ENCODE assay signal across 5 worm cellular contexts in the genomic region with DNA sequence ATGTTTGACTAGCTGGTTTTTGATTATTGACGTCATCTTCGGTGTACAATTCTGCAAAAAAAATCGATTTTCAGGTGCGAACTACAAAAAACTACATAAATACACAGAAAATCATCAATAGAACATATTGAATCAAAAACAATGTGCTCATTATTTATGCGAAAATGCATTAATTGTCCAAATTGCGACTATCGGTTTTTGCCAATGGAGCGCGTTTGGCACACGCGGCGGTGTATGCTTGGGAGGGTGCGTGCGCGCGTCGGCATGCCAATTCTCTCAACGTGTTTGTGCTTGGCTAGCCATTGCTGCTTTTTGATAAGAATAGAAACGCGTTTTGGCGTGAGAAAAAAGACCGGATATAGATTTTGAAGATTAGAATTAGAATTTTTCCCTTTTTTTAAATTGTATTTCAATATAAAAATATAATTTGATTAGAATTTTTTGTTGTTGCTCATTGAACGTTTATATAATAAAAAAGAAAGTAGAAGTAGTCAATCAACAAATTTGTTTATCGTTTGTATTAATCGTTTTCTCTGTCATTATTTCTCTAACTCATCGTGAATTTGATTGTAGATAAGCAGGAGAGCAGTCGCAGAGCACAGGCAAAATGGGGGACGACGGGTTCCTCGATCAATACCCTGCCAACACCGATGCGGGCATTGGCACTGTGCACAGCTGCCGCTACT.
TF ChIP-seq lines count a peak whose summit lies in the region.

A gene (minus strand): TSS at position 51 of the 686 bp plus-strand sequence.
A gene (plus strand): TSS at position 574 of the 686 bp plus-strand sequence.

TF ChIP-seq in whole organism, L1 larva, 84 proteins besides CTCF, POLR2A, EP300 and RAD21 (continues in another document):
- peak; percentile 20 for TF ChIP-seq elt-2 (tag; optimal IDR thresholded peaks at IDR 0.05; lab: Kevin White, UChicago)
- TF ChIP-seq nhr-47 (tag; optimal IDR thresholded peaks at IDR 0.05; lab: Kevin White, UChicago): peak; percentile 25
- TF ChIP-seq skn-1 (tag; optimal IDR thresholded peaks at IDR 0.05; lab: Kevin White, UChicago): peak; percentile 6
- TF ChIP-seq nhr-28 (tag; optimal IDR thresholded peaks at IDR 0.05; lab: Kevin White, UChicago): no peak
- TF ChIP-seq swsn-7 (tag; optimal IDR thresholded peaks at IDR 0.05; lab: Kevin White, UChicago): peak; percentile 2
- peak; percentile 3; the same call in 1 of the 2 replicates for TF ChIP-seq isw-1 (GFP tag; IDR thresholded peaks at IDR 0.05; lab: Robert Waterston, UW)
- no peak for TF ChIP-seq sptf-1 (tag; optimal IDR thresholded peaks at IDR 0.05; lab: Kevin White, UChicago)
- TF ChIP-seq unc-130 (tag; optimal IDR thresholded peaks at IDR 0.05; lab: Kevin White, UChicago): no peak
- TF ChIP-seq egl-13 (tag; optimal IDR thresholded peaks at IDR 0.05; lab: Kevin White, UChicago): no peak
- no peak for TF ChIP-seq alr-1 (tag; optimal IDR thresholded peaks at IDR 0.05; lab: Kevin White, UChicago; ENCODE audit: borderline replicate concordance)
- peak; percentile 10 for TF ChIP-seq C16A3.4 (tag; optimal IDR thresholded peaks at IDR 0.05; lab: Kevin White, UChicago)
- no peak for TF ChIP-seq unc-86 (tag; optimal IDR thresholded peaks at IDR 0.05; lab: Kevin White, UChicago)
- TF ChIP-seq aha-1 (tag; optimal IDR thresholded peaks at IDR 0.05; lab: Kevin White, UChicago): no peak
- TF ChIP-seq lin-14 (GFP tag; optimal IDR thresholded peaks at IDR 0.05; lab: Kevin White, UChicago): peak; percentile 69
- peak in 1 of 2 experiments; percentile 21 for TF ChIP-seq lin-35 (GFP tag; optimal IDR thresholded peaks at IDR 0.05; lab: Kevin White, UChicago)
- TF ChIP-seq mdl-1 (tag; optimal IDR thresholded peaks at IDR 0.05; lab: Kevin White, UChicago): peak in 1 of 2 experiments; percentile 26

TF ChIP-seq in whole organism, L3 larva, 47 proteins besides CTCF, POLR2A, EP300 and RAD21:
- TF ChIP-seq hmg-11 (tag; optimal IDR thresholded peaks at IDR 0.05; lab: Kevin White, UChicago) (peak; percentile 51), egl-5 (tag; optimal IDR thresholded peaks at IDR 0.05; lab: Kevin White, UChicago) (peak; percentile 15), nhr-25 (tag; optimal IDR thresholded peaks at IDR 0.05; lab: Kevin White, UChicago) (peak; percentile 11), fkh-10 (GFP tag; optimal IDR thresholded peaks at IDR 0.05; lab: Kevin White, UChicago) (no peak), nhr-23 (tag; optimal IDR thresholded peaks at IDR 0.05; lab: Kevin White, UChicago) (no peak), lin-15B (tag; optimal IDR thresholded peaks at IDR 0.05; lab: Kevin White, UChicago) (peak; percentile 42), ZK546.5 (tag; optimal IDR thresholded peaks at IDR 0.05; lab: Kevin White, UChicago) (no peak), lsy-12 (tag; optimal IDR thresholded peaks at IDR 0.05; lab: Kevin White, UChicago) (no peak), lin-39 (tag; optimal IDR thresholded peaks at IDR 0.05; lab: Kevin White, UChicago) (peak; percentile 51), elt-2 (tag; optimal IDR thresholded peaks at IDR 0.05; lab: Kevin White, UChicago) (peak; percentile 59), pha-4 (tag; optimal IDR thresholded peaks at IDR 0.05; lab: Kevin White, UChicago) (peak; percentile 10), ceh-9 (tag; optimal IDR thresholded peaks at IDR 0.05; lab: Kevin White, UChicago) (no peak), nhr-11 (tag; optimal IDR thresholded peaks at IDR 0.05; lab: Kevin White, UChicago) (no peak), ama-1 (optimal IDR thresholded peaks at IDR 0.05; lab: Kevin White, UChicago) (no peak), nhr-77 (tag; optimal IDR thresholded peaks at IDR 0.05; lab: Kevin White, UChicago) (no peak), pqm-1 (tag; optimal IDR thresholded peaks at IDR 0.05; lab: Kevin White, UChicago) (peak; percentile 5)

TF ChIP-seq in whole organism, early embryonic, 17 proteins besides CTCF, POLR2A, EP300 and RAD21:
- TF ChIP-seq B0310.2 (tag; optimal IDR thresholded peaks at IDR 0.05; lab: Kevin White, UChicago) (no peak), scrt-1 (GFP tag; IDR thresholded peaks at IDR 0.05; lab: Robert Waterston, UW) (no peak), F13C5.2 (tag; optimal IDR thresholded peaks at IDR 0.05; lab: Kevin White, UChicago) (peak; percentile 42), ama-1 (optimal IDR thresholded peaks at IDR 0.05; lab: Kevin White, UChicago) (no peak)

TF ChIP-seq in whole organism, midembryonic, 9 proteins besides CTCF, POLR2A, EP300 and RAD21:
- TF ChIP-seq flt-1 (GFP tag; IDR thresholded peaks at IDR 0.05; lab: Robert Waterston, UW) (no peak), ztf-29 (GFP tag; IDR thresholded peaks at IDR 0.05; lab: Robert Waterston, UW) (no peak), ref-1 (GFP tag; conservative IDR thresholded peaks at IDR 0.05; lab: Robert Waterston, UW) (no peak), T22C8.4 (GFP tag; IDR thresholded peaks at IDR 0.05; lab: Robert Waterston, UW) (no peak), ztf-23 (GFP tag; IDR thresholded peaks at IDR 0.05; lab: Robert Waterston, UW) (no peak), tab-1 (GFP tag; IDR thresholded peaks at IDR 0.05; lab: Robert Waterston, UW) (0 out of 2 replicates have a peak, but pooled peaks have one; percentile 7), cog-1 (tag; optimal IDR thresholded peaks at IDR 0.05; lab: Kevin White, UChicago) (peak; percentile 26), med-1 (GFP tag; optimal IDR thresholded peaks at IDR 0.05; lab: Kevin White, UChicago; ENCODE audit: insufficient read depth) (no peak), klf-2 (GFP tag; conservative IDR thresholded peaks at IDR 0.05; lab: Robert Waterston, UW) (no peak)
TF ChIP-seq in whole organism, midembryonic: peak in this region for 2.

TF ChIP-seq in whole organism, young adult, 124 proteins besides CTCF, POLR2A, EP300 and RAD21:
- TF ChIP-seq ceh-58 (GFP tag; IDR thresholded peaks at IDR 0.05; lab: Robert Waterston, UW): no peak
- TF ChIP-seq F33H1.4 (GFP tag; IDR thresholded peaks at IDR 0.05; lab: Robert Waterston, UW): no peak
- no peak for TF ChIP-seq hlh-26 (GFP tag; conservative IDR thresholded peaks at IDR 0.05; lab: Robert Waterston, UW)
- TF ChIP-seq snpc-1.3 (tag; optimal IDR thresholded peaks at IDR 0.05; lab: Kevin White, UChicago; ENCODE audit: insufficient read depth): no peak
- TF ChIP-seq zim-3 (tag; optimal IDR thresholded peaks at IDR 0.05; lab: Kevin White, UChicago): no peak
- TF ChIP-seq egrh-3 (GFP tag; IDR thresholded peaks at IDR 0.05; lab: Robert Waterston, UW): no peak
- TF ChIP-seq F23B12.7 (tag; optimal IDR thresholded peaks at IDR 0.05; lab: Kevin White, UChicago; ENCODE audit: insufficient read depth): peak; percentile 47
- TF ChIP-seq ztf-22 (GFP tag; optimal IDR thresholded peaks at IDR 0.05; lab: Kevin White, UChicago): no peak
- TF ChIP-seq B0261.1 (tag; optimal IDR thresholded peaks at IDR 0.05; lab: Kevin White, UChicago): no peak
- TF ChIP-seq mcd-1 (GFP tag; IDR thresholded peaks at IDR 0.05; lab: Robert Waterston, UW): peak; percentile 67
- TF ChIP-seq atf-7 (tag; optimal IDR thresholded peaks at IDR 0.05; lab: Kevin White, UChicago): no peak
- TF ChIP-seq let-607 (tag; optimal IDR thresholded peaks at IDR 0.05; lab: Kevin White, UChicago): peak in 1 of 2 experiments; percentile 46
- TF ChIP-seq ztf-25 (GFP tag; IDR thresholded peaks at IDR 0.05; lab: Robert Waterston, UW): no peak
- TF ChIP-seq nhr-80 (tag; optimal IDR thresholded peaks at IDR 0.05; lab: Kevin White, UChicago): peak; percentile 89
- no peak for TF ChIP-seq ceh-40 (GFP tag; IDR thresholded peaks at IDR 0.05; lab: Robert Waterston, UW)
- TF ChIP-seq rpc-1 (optimal IDR thresholded peaks at IDR 0.05; lab: Kevin White, UChicago): no peak
- no peak for TF ChIP-seq rpc-1 (tag; optimal IDR thresholded peaks at IDR 0.05; lab: Kevin White, UChicago)
- TF ChIP-seq F57C9.4 (tag; optimal IDR thresholded peaks at IDR 0.05; lab: Kevin White, UChicago): no peak
- no peak for TF ChIP-seq C17E4.6 (GFP tag; IDR thresholded peaks at IDR 0.05; lab: Robert Waterston, UW)
- no peak for TF ChIP-seq ets-4 (GFP tag; optimal IDR thresholded peaks at IDR 0.05; lab: Kevin White, UChicago)
- no peak for TF ChIP-seq K12H6.12 (tag; optimal IDR thresholded peaks at IDR 0.05; lab: Kevin White, UChicago)
- no peak for TF ChIP-seq ama-1 (optimal IDR thresholded peaks at IDR 0.05; lab: Kevin White, UChicago)
- TF ChIP-seq ama-1 (GFP tag; optimal IDR thresholded peaks at IDR 0.05; lab: Kevin White, UChicago): no peak
- no peak for TF ChIP-seq snpc-4 (GFP tag; optimal IDR thresholded peaks at IDR 0.05; lab: Kevin White, UChicago)
- no peak for TF ChIP-seq snpc-4 (tag; optimal IDR thresholded peaks at IDR 0.05; lab: Kevin White, UChicago)
- peak; percentile 10 for TF ChIP-seq madf-10 (tag; optimal IDR thresholded peaks at IDR 0.05; lab: Kevin White, UChicago)
- peak; percentile 38 for TF ChIP-seq attf-5 (GFP tag; optimal IDR thresholded peaks at IDR 0.05; lab: Kevin White, UChicago)
